Worm (Caenorhabditis elegans): ENCODE results near the gene vps-60.

DNA sequence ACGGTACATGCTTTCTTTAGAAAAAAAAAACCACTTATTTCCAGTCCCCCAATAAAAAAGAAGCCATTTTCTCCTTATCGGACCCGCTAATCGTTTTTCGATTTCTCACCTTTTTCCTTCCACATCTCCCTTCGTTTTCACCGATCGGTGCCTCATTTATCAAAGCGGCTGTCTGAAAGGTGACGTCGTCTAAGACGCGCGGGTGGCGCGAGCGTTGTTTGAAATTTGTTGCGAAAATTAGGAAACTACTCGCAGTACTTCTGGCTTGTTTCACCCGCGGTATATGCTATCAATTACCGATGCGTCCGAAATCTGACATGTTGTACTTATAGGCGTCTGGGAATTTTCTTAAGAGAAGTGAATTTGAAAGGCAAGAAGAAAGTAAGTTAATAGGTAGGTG, 46.2 kb upstream of the vps-60 start:
- TF ChIP-seq ztf-23 (GFP tag; IDR thresholded peaks at IDR 0.05) (no peak), ref-1 (GFP tag; conservative IDR thresholded peaks at IDR 0.05) (no peak), ztf-29 (GFP tag; IDR thresholded peaks at IDR 0.05) (no peak), med-1 (GFP tag; optimal IDR thresholded peaks at IDR 0.05; ENCODE audit: insufficient read depth) (no peak)

All from whole organism, midembryonic.